Worm (Caenorhabditis elegans) whole organism, L4 larva: ENCODE results near the gene F47B8.1.

Experiments
- F10B5.3 ChIP-seq: sonication (generic microtip); optimal IDR thresholded peaks from 2 replicates; lab custom pipeline; 2016; ENCODE audit warnings: mild to moderate bottlenecking, missing genetic modification characterization, missing compliant biosample characterization
- T20F7.1 ChIP-seq: fragments of 200-800 bp; sonication (Bioruptor generic); optimal IDR thresholded peaks from 2 replicates; lab custom pipeline; 2018; ENCODE audit warnings: mild to moderate bottlenecking, missing genetic modification characterization, missing compliant biosample characterization
- T26A8.4 ChIP-seq: fragments of 200-800 bp; sonication (Bioruptor generic); IDR thresholded peaks from 2 replicates; pipeline ENCODE4 v1.3.6; 2022; ENCODE audit warnings: missing genetic modification characterization, missing compliant biosample characterization
- ZK546.5 ChIP-seq, 2 experiments: sonication (generic microtip); optimal IDR thresholded peaks; 2 replicates each; lab custom pipeline; 2017; ENCODE audit warnings: missing biosample characterization in 2 of 2, missing genetic modification characterization in 2 of 2
- aly-2 ChIP-seq: sonication (generic microtip); optimal IDR thresholded peaks from 2 replicates; lab custom pipeline; 2018; ENCODE audit warnings: missing biosample characterization, missing genetic modification characterization
- ama-1 ChIP-seq: fragments of 150-350 bp; optimal IDR thresholded peaks from 2 replicates; lab custom pipeline; 2014; ENCODE audit warnings: inconsistent platforms, mixed read lengths
- attf-4 ChIP-seq: sonication (generic microtip); optimal IDR thresholded peaks from 3 replicates; lab custom pipeline; 2017; ENCODE audit warnings: missing biosample characterization, missing genetic modification characterization
- ceh-32 ChIP-seq: sonication (generic microtip); optimal IDR thresholded peaks from 2 replicates; lab custom pipeline; 2016; ENCODE audit warnings: mild to moderate bottlenecking, missing genetic modification characterization, missing compliant biosample characterization; ENCODE audit not compliant: poor library complexity
- cey-2 ChIP-seq: sonication (generic microtip); optimal IDR thresholded peaks from 3 replicates; lab custom pipeline; 2017; ENCODE audit warnings: missing genetic modification characterization, mild to moderate bottlenecking, missing compliant biosample characterization, antibody characterized with exemption, borderline replicate concordance; ENCODE audit not compliant: insufficient read depth
- daf-12 ChIP-seq: fragments of 150-350 bp; optimal IDR thresholded peaks from 2 replicates; lab custom pipeline; 2014; ENCODE audit warnings: missing biosample characterization, missing genetic modification reagents, missing genetic modification characterization
- daf-8 ChIP-seq: fragments of 200-800 bp; sonication (Bioruptor generic); IDR thresholded peaks from 2 replicates; pipeline ENCODE4 v1.3.6; 2022; ENCODE audit warnings: missing genetic modification characterization, missing compliant biosample characterization
- dmd-6 ChIP-seq: fragments of 200-800 bp; sonication (Bioruptor generic); IDR thresholded peaks from 2 replicates; pipeline ENCODE4 v1.3.6; 2022; ENCODE audit warnings: missing genetic modification reagents, missing genetic modification characterization, missing compliant biosample characterization
- duxl-1 ChIP-seq: sonication (generic microtip); optimal IDR thresholded peaks from 2 replicates; lab custom pipeline; 2016; ENCODE audit warnings: mild to moderate bottlenecking, missing genetic modification characterization, moderate library complexity, missing compliant biosample characterization; ENCODE audit not compliant: poor library complexity
- egl-27 ChIP-seq: sonication (generic microtip); optimal IDR thresholded peaks from 3 replicates; lab custom pipeline; 2017; ENCODE audit warnings: missing biosample characterization, missing genetic modification reagents, missing genetic modification characterization
- fos-1 ChIP-seq: fragments of 150-350 bp; optimal IDR thresholded peaks from 2 replicates; lab custom pipeline; 2014; ENCODE audit warnings: missing biosample characterization, missing genetic modification characterization
- hif-1 ChIP-seq, 2 experiments: sonication (generic microtip); optimal IDR thresholded peaks; 2 replicates each; lab custom pipeline; 2016 to 2017; ENCODE audit warnings: missing compliant biosample characterization in 2 of 2, missing genetic modification characterization in 2 of 2, missing genetic modification reagents in 2 of 2, missing genotype in 2 of 2, mild to moderate bottlenecking in 1 of 2
- lim-7 ChIP-seq: fragments of 200-800 bp; sonication (Bioruptor generic); IDR thresholded peaks from 2 replicates; pipeline ENCODE4 v1.3.6; 2022; ENCODE audit warnings: missing genetic modification characterization, missing compliant biosample characterization
- lin-1 ChIP-seq: fragments of 200-800 bp; sonication (Bioruptor generic); IDR thresholded peaks from 2 replicates; pipeline ENCODE4 v1.3.6; 2022; ENCODE audit warnings: missing genetic modification reagents, missing genetic modification characterization, missing compliant biosample characterization
- lin-15B ChIP-seq: fragments of 150-350 bp; sonication (generic microtip); optimal IDR thresholded peaks from 3 replicates; lab custom pipeline; 2014; ENCODE audit warnings: missing biosample characterization, missing genetic modification characterization
- lin-38 ChIP-seq: fragments of 200-800 bp; sonication (Bioruptor generic); IDR thresholded peaks from 2 replicates; pipeline ENCODE4 v1.3.6; 2022; ENCODE audit warnings: missing genetic modification reagents, missing genetic modification characterization, missing compliant biosample characterization
- lir-3 ChIP-seq: sonication (generic microtip); optimal IDR thresholded peaks from 2 replicates; lab custom pipeline; 2016; ENCODE audit warnings: mild to moderate bottlenecking, missing genetic modification characterization, missing compliant biosample characterization
- madf-5 ChIP-seq, 2 experiments: fragments of 200-800 bp; sonication (Bioruptor generic); IDR thresholded peaks; 2 replicates each; pipeline ENCODE4 v1.3.6; 2022; ENCODE audit warnings: missing compliant biosample characterization in 2 of 2, missing genetic modification characterization in 2 of 2
- mdl-1 ChIP-seq, 2 experiments: fragments of 150-350 bp in 1 of 2; sonication (generic microtip) in 1 of 2; optimal IDR thresholded peaks; 2 replicates each; lab custom pipeline; 2014 to 2017; ENCODE audit warnings: missing biosample characterization in 2 of 2, missing genetic modification characterization in 2 of 2
- mxl-3 ChIP-seq: fragments of 200-800 bp; sonication (Bioruptor generic); optimal IDR thresholded peaks from 2 replicates; lab custom pipeline; 2018; ENCODE audit warnings: mild to moderate bottlenecking, missing genetic modification characterization, missing compliant biosample characterization
- nhr-10 ChIP-seq: fragments of 150-350 bp; optimal IDR thresholded peaks from 2 replicates; lab custom pipeline; 2014; ENCODE audit warnings: missing biosample characterization, missing genetic modification characterization
- nhr-25 ChIP-seq: sonication (generic microtip); optimal IDR thresholded peaks from 2 replicates; lab custom pipeline; 2017; ENCODE audit warnings: missing genetic modification characterization, mild to moderate bottlenecking, missing compliant biosample characterization, antibody characterized with exemption, moderate library complexity, borderline replicate concordance; ENCODE audit not compliant: insufficient read depth
- nhr-28 ChIP-seq: fragments of 150-350 bp; optimal IDR thresholded peaks from 2 replicates; lab custom pipeline; 2014; ENCODE audit warnings: missing biosample characterization, missing genetic modification characterization
- nhr-48 ChIP-seq: sonication (generic microtip); optimal IDR thresholded peaks from 2 replicates; lab custom pipeline; 2016; ENCODE audit warnings: mild to moderate bottlenecking, missing genetic modification characterization, missing compliant biosample characterization
- pha-4 ChIP-seq, 2 experiments: fragments of 150-350 bp in 1 of 2; fragments of 200-800 bp in 1 of 2; sonication (Bioruptor generic) in 1 of 2; IDR thresholded peaks in 1 of 2; optimal IDR thresholded peaks in 1 of 2; 2 replicates each; pipeline versions ENCODE4 v1.3.6 to Lab custom; 2014 to 2022; ENCODE audit warnings: missing genetic modification characterization in 2 of 2, missing genetic modification reagents in 2 of 2, missing biosample characterization in 1 of 2, missing compliant biosample characterization in 1 of 2
- php-3 ChIP-seq: fragments of 200-800 bp; sonication (Bioruptor generic); IDR thresholded peaks from 2 replicates; pipeline ENCODE4 v1.3.6; 2022; ENCODE audit warnings: missing genetic modification reagents, missing genetic modification characterization, missing compliant biosample characterization
- saeg-2 ChIP-seq: fragments of 200-800 bp; sonication (Bioruptor generic); IDR thresholded peaks from 2 replicates; pipeline ENCODE4 v1.3.6; 2022; ENCODE audit warnings: missing genetic modification reagents, missing genetic modification characterization, missing compliant biosample characterization
- skn-1 ChIP-seq: fragments of 150-350 bp; optimal IDR thresholded peaks from 2 replicates; lab custom pipeline; 2014; ENCODE audit warnings: missing biosample characterization, missing genetic modification characterization
- snpc-1.2 ChIP-seq: fragments of 200-800 bp; sonication (Bioruptor generic); IDR thresholded peaks from 2 replicates; pipeline ENCODE4 v1.3.6; 2022; ENCODE audit warnings: missing genetic modification reagents, missing genetic modification characterization, missing compliant biosample characterization
- spr-3 ChIP-seq: fragments of 200-800 bp; sonication (Bioruptor generic); optimal IDR thresholded peaks from 2 replicates; lab custom pipeline; 2018; ENCODE audit warnings: mild to moderate bottlenecking, missing genetic modification characterization, missing compliant biosample characterization
- unc-130 ChIP-seq: sonication (generic microtip); optimal IDR thresholded peaks from 2 replicates; lab custom pipeline; 2016; ENCODE audit warnings: missing genetic modification reagents, missing genetic modification characterization, missing compliant biosample characterization
- unc-62 ChIP-seq, 3 experiments: fragments of 150-350 bp in 1 of 3; sonication (generic microtip); optimal IDR thresholded peaks in 2 of 3; peaks in 1 of 3; 1 replicate in 1 of 3; 2 replicates in 2 of 3; lab custom pipeline; 2014 to 2017; ENCODE audit warnings: missing biosample characterization in 3 of 3, missing genetic modification characterization in 3 of 3, missing genetic modification reagents in 3 of 3, missing genotype in 1 of 3
- zag-1 ChIP-seq: fragments of 150-350 bp; optimal IDR thresholded peaks from 2 replicates; lab custom pipeline; 2014; ENCODE audit warnings: missing biosample characterization, missing genetic modification characterization
- zip-11 ChIP-seq: fragments of 200-800 bp; sonication (Bioruptor generic); IDR thresholded peaks from 2 replicates; pipeline ENCODE4 v1.3.6; 2022; ENCODE audit warnings: missing genetic modification characterization, missing compliant biosample characterization
- ztf-11 ChIP-seq: fragments of 150-350 bp; optimal IDR thresholded peaks from 2 replicates; lab custom pipeline; 2014; ENCODE audit warnings: missing biosample characterization, missing genetic modification characterization

The F47B8.1 gene

ce11 chrV:14347234-14347826 is 33.2 kb upstream of the F47B8.1 start, which contains the start of gene cept-2 (continued):
- TF ChIP-seq duxl-1 (tag; lab: Kevin White, UChicago) (peak; percentile 92), php-3 (GFP tag; lab: Robert Waterston, UW) (peak; percentile 53; the same call in 1 of the 2 replicates)
- TF ChIP-seq, all 104 proteins: peak for 47

DNA sequence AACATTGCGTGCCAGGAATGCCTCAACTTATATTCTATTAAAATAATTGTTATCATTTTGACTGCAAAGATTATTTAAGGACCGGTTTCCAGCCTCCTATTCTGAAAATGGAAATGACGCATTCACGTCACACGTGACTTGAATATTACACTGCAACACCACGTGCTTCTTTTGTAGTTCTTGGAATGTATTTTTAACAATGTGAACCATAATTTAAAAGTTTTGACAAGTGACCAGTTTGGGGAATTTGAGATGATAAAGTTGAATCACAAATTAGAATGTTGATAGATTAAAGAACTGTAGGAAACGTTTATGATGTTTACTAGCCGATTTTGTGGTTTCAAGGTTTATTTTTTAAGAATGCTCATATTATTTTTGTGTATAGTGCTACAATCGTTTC is 27.5 kb upstream of the F47B8.1 start, which contains the start of gene F47B8.10:
TSS of gene F47B8.10 (plus strand) at position 301 of the 400 bp plus-strand sequence.
- no peak for TF ChIP-seq ama-1
- TF ChIP-seq unc-62 (GFP tag; optimal IDR thresholded peaks at IDR 0.05 in 1 of 2; lab: Kevin White, UChicago): peak in 1 of 2 experiments; percentile 79
- TF ChIP-seq unc-62 (tag; optimal IDR thresholded peaks at IDR 0.05; lab: Kevin White, UChicago): no peak
- no peak for TF ChIP-seq nhr-48
- no peak for TF ChIP-seq skn-1

DNA sequence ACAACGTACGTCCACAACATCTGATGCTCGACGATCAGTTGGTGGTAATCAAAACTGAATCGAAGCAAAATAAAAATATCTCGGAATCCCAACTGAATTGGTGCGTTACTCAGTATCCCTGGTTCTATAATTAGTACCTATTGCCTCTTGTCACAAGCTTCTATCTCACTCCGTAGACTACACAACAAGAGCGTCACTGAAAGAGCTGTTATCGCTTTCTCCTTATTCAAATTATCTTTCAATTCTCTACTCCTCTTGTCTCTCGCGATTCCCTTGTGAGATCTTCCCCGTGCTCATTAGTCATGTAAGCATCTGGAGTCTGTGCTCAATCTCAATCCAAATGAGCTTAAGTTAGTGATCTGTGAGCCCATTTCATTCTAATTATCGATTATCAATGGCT is 22.5 kb upstream of the F47B8.1 start, which contains the start of gene srm-6:
TSS of gene srm-6 (plus strand) at position 301 of the 400 bp plus-strand sequence.
- TF ChIP-seq skn-1: no peak
- TF ChIP-seq mdl-1 (tag; optimal IDR thresholded peaks at IDR 0.05; lab: Kevin White, UChicago): no peak
- no peak for TF ChIP-seq T26A8.4

DNA sequence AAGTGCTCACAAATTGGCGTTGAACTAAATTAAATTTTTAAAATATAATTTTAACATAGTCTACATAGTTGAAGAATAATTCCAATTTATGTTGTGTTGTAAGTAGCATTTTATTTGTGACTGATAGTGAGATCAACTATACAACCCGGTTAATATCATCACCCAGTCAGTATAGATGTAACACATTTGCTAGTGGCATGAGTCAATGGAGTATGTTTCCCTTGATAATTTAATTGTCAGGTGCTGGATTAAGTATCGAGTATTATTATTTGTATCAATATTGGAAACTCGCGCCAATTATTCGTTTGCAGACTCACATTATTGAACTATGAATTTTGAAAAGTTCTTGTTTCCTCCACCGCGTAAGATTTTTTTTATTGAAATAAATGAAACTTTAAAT is 20.8 kb upstream of the F47B8.1 start, which contains the start of gene srm-5:
TSS of gene srm-5 (plus strand) at position 301 of the 400 bp plus-strand sequence.
- TF ChIP-seq snpc-1.2 (GFP tag; lab: Robert Waterston, UW): no peak
- TF ChIP-seq unc-130: no peak
- no peak for TF ChIP-seq attf-4 (tag; lab: Kevin White, UChicago)
- no peak for TF ChIP-seq cey-2 (tag; lab: Kevin White, UChicago)
- no peak for TF ChIP-seq lin-15B (tag; lab: Kevin White, UChicago)
- TF ChIP-seq lir-3 (tag; lab: Kevin White, UChicago): no peak
- TF ChIP-seq nhr-25: no peak
- no peak for TF ChIP-seq nhr-10 (tag; lab: Kevin White, UChicago)
- TF ChIP-seq ztf-11 (tag; lab: Kevin White, UChicago): no peak
- TF ChIP-seq lin-1: no peak
- no peak for TF ChIP-seq zip-11 (GFP tag; lab: Robert Waterston, UW)
- no peak for TF ChIP-seq T20F7.1 (GFP tag; lab: Kevin White, UChicago)
- TF ChIP-seq saeg-2 (GFP tag; lab: Robert Waterston, UW): no peak
- TF ChIP-seq egl-27 (tag; lab: Kevin White, UChicago): no peak
- TF ChIP-seq hif-1 (tag; optimal IDR thresholded peaks at IDR 0.05; lab: Kevin White, UChicago): no peak
- no peak for TF ChIP-seq lim-7 (GFP tag; lab: Robert Waterston, UW)
- no peak for TF ChIP-seq spr-3

DNA sequence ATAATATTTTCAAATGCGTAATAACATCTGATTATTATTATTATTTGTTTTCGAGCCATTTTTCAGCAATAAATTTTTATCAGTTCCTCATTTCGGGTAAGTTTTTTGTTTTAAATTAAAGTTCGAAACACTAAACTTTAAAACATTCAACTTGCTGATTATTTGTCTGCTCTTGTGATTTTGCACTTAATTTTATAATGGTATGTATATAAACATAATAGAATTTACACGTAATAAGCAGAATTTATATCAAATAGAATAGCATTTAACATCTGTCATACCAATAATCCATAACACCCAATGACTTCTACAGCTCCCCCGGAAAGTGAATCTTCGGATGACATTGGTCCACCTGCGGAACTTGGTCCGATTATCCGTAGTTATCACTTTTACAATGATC is 19.0 kb upstream of the F47B8.1 start, which contains the start of gene srm-4:
TSS of gene srm-4 (plus strand) at position 301 of the 400 bp plus-strand sequence.
- TF ChIP-seq daf-12 (tag; lab: Kevin White, UChicago) (no peak), ceh-32 (tag; lab: Kevin White, UChicago) (no peak), egl-27 (tag; lab: Kevin White, UChicago) (no peak), zag-1 (tag; lab: Kevin White, UChicago) (no peak), saeg-2 (GFP tag; lab: Robert Waterston, UW) (no peak), lin-15B (tag; lab: Kevin White, UChicago) (no peak), aly-2 (tag; lab: Kevin White, UChicago) (no peak), madf-5 (GFP tag; IDR thresholded peaks at IDR 0.05; lab: Robert Waterston, UW) (no peak), fos-1 (tag; lab: Kevin White, UChicago) (no peak), dmd-6 (GFP tag; lab: Robert Waterston, UW) (no peak), mxl-3 (GFP tag; lab: Kevin White, UChicago) (no peak), ZK546.5 (tag; optimal IDR thresholded peaks at IDR 0.05; lab: Kevin White, UChicago) (no peak), lin-38 (no peak), F10B5.3 (no peak), cey-2 (tag; lab: Kevin White, UChicago) (no peak), nhr-28 (tag; lab: Kevin White, UChicago) (no peak), nhr-25 (no peak), daf-8 (no peak), pha-4 (GFP tag; IDR thresholded peaks at IDR 0.05; lab: Robert Waterston, UW) (no peak), pha-4 (tag; optimal IDR thresholded peaks at IDR 0.05; lab: Kevin White, UChicago) (no peak)
- TF ChIP-seq, all 104 proteins: peak for 0
